Fruit fly (Drosophila melanogaster) whole organism, adult: Measurements from ENCODE around the gene escl.
"Not testable (repeated sequence)": the region's sequence is repeated elsewhere in the genome, so short reads cannot be mapped to it uniquely, and the experiment has no call there.

Source experiments
- CG11617 ChIP-seq: fragments of 200-800 bp; sonication (Bioruptor generic); optimal IDR thresholded peaks from 2 replicates; lab custom pipeline; 2017; ENCODE audit warnings: mild to moderate bottlenecking, missing biosample characterization, missing genetic modification reagents, missing genetic modification characterization
- CG12768 ChIP-seq: fragments of 200-800 bp; sonication (Bioruptor generic); optimal IDR thresholded peaks from 2 replicates; lab custom pipeline; 2017; ENCODE audit warnings: missing biosample characterization, missing genetic modification characterization, mild to moderate bottlenecking, moderate library complexity, missing genetic modification reagents
- CG1620 ChIP-seq: fragments of 200-800 bp; sonication (Bioruptor generic); optimal IDR thresholded peaks from 2 replicates; lab custom pipeline; 2016; ENCODE audit warnings: missing biosample characterization, missing genetic modification characterization
- CG33017 ChIP-seq: fragments of 200-800 bp; sonication (Bioruptor generic); optimal IDR thresholded peaks from 2 replicates; lab custom pipeline; 2018; ENCODE audit warnings: missing biosample characterization, mild to moderate bottlenecking, missing genetic modification characterization, moderate library complexity
- Hr96 ChIP-seq: fragments of 200-800 bp; sonication (Bioruptor generic); optimal IDR thresholded peaks from 2 replicates; lab custom pipeline; 2016; ENCODE audit warnings: missing biosample characterization, missing genetic modification characterization
- Mnt ChIP-seq: fragments of 200-800 bp; sonication (Bioruptor generic); optimal IDR thresholded peaks from 2 replicates; lab custom pipeline; 2016; ENCODE audit warnings: missing biosample characterization, mild to moderate bottlenecking, missing genetic modification characterization
- kay ChIP-seq: fragments of 200-800 bp; sonication (Bioruptor generic); peaks from one replicate; lab custom pipeline; 2016; ENCODE audit warnings: missing biosample characterization, missing genetic modification characterization, borderline replicate concordance
- toe ChIP-seq: fragments of 200-800 bp; sonication (Bioruptor generic); optimal IDR thresholded peaks from 2 replicates; lab custom pipeline; 2016; ENCODE audit warnings: missing biosample characterization, missing genetic modification characterization

DNA sequence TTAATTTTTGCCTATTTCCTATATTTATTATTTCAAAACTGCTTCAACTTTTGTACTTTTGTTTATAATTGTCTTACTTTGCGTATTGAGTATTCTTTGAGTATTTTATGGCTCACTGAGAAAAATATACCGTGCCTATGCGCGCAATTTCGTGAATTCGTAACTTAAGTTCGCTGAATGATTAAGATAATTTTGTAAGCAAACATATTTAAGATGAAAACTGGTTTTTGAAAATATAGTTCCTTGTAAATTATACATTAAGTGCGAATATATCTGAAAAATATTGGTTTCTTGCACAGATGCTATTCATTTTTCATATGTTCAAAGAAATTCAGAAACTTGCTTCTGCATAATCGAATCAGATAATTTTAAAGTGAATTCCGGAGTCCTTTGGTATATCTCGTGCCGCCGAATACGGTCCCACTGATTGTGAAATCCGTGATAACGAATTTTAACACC, 4.6 kb downstream of the escl start, which contains the start of the genes CG18789 and Qtzl:
- TF ChIP-seq toe (GFP tag; lab: Kevin White, UChicago); CG11617 (GFP tag; lab: Kevin White, UChicago); CG1620 (GFP tag; lab: Kevin White, UChicago); Mnt (GFP tag; lab: Kevin White, UChicago); CG33017 (tag; lab: Kevin White, UChicago); CG12768 (GFP tag; lab: Kevin White, UChicago); kay (GFP tag; lab: Kevin White, UChicago); Hr96: not testable (repeated sequence)
